Worm (Caenorhabditis elegans) whole organism, L1 larva: Measurements from ENCODE around the gene F52D1.2.
A peak's percentile ranks its signal among the peaks of the same experiment; 100 is the strongest.

Source experiments
- C04F5.9 ChIP-seq: sonication (generic microtip); optimal IDR thresholded peaks from 2 replicates; lab custom pipeline; 2016; ENCODE audit warnings: missing genetic modification characterization, missing compliant biosample characterization
- C16A3.4 ChIP-seq: fragments of 150-350 bp; optimal IDR thresholded peaks from 2 replicates; lab custom pipeline; 2014; ENCODE audit warnings: missing biosample characterization, missing genetic modification characterization
- C34B4.2 ChIP-seq: sonication (generic microtip); optimal IDR thresholded peaks from 2 replicates; lab custom pipeline; 2017; ENCODE audit warnings: mild to moderate bottlenecking, missing genetic modification characterization, missing compliant biosample characterization
- Y116A8C.19 ChIP-seq: sonication (generic microtip); optimal IDR thresholded peaks from 2 replicates; lab custom pipeline; 2016; ENCODE audit warnings: missing compliant biosample characterization, missing genetic modification characterization, borderline replicate concordance
- aha-1 ChIP-seq: fragments of 150-350 bp; optimal IDR thresholded peaks from 2 replicates; lab custom pipeline; 2014; ENCODE audit warnings: missing biosample characterization, missing genetic modification characterization
- aly-2 ChIP-seq: fragments of 150-350 bp; optimal IDR thresholded peaks from 2 replicates; lab custom pipeline; 2014; ENCODE audit warnings: missing biosample characterization, missing genetic modification characterization
- ceh-63 ChIP-seq: fragments of 200-800 bp; sonication (Bioruptor generic); optimal IDR thresholded peaks from 2 replicates; lab custom pipeline; 2018; ENCODE audit warnings: mild to moderate bottlenecking, missing genetic modification characterization, missing compliant biosample characterization
- ceh-8 ChIP-seq: fragments of 200-800 bp; sonication (Bioruptor generic); optimal IDR thresholded peaks from 2 replicates; lab custom pipeline; 2018; ENCODE audit warnings: mild to moderate bottlenecking, missing genetic modification characterization, moderate library complexity, missing compliant biosample characterization
- ceh-82 ChIP-seq, 3 experiments: fragments of 150-350 bp in 1 of 3; sonication (generic microtip) in 2 of 3; optimal IDR thresholded peaks; 2 replicates each; lab custom pipeline; 2014 to 2017; ENCODE audit warnings: missing biosample characterization in 3 of 3, missing genetic modification characterization in 3 of 3
- ceh-88 ChIP-seq: fragments of 200-800 bp; sonication (Bioruptor generic); IDR thresholded peaks from 2 replicates; pipeline ENCODE4 v1.3.6; 2022; ENCODE audit warnings: missing genetic modification characterization, missing compliant biosample characterization
- ceh-90 ChIP-seq: sonication (generic microtip); optimal IDR thresholded peaks from 2 replicates; lab custom pipeline; 2016; ENCODE audit warnings: missing genetic modification characterization, missing compliant biosample characterization
- ces-1 ChIP-seq: fragments of 150-350 bp; optimal IDR thresholded peaks from 2 replicates; lab custom pipeline; 2014; ENCODE audit warnings: missing biosample characterization, missing genetic modification reagents, missing genetic modification characterization
- dpl-1 ChIP-seq, 3 experiments: fragments of 150-350 bp in 2 of 3; sonication (generic microtip) in 1 of 3; optimal IDR thresholded peaks; 2 replicates each; lab custom pipeline; 2014 to 2017; ENCODE audit warnings: missing biosample characterization in 3 of 3, missing genetic modification characterization in 3 of 3, missing genetic modification reagents in 3 of 3
- dsc-1 ChIP-seq: sonication (generic microtip); optimal IDR thresholded peaks from 2 replicates; lab custom pipeline; 2016; ENCODE audit warnings: mild to moderate bottlenecking, missing genetic modification characterization, missing compliant biosample characterization
- efl-1 ChIP-seq, 4 experiments: fragments of 150-350 bp; optimal IDR thresholded peaks in 3 of 4; peaks in 1 of 4; 1 replicate in 1 of 4; 2 replicates in 3 of 4; lab custom pipeline; 2014; ENCODE audit warnings: missing biosample characterization in 2 of 4, missing genetic modification characterization in 2 of 4, missing genetic modification reagents in 2 of 4
- egl-13 ChIP-seq: sonication (generic microtip); optimal IDR thresholded peaks from 2 replicates; lab custom pipeline; 2016; ENCODE audit warnings: missing genotype, missing genetic modification reagents, missing genetic modification characterization, missing compliant biosample characterization
- egl-27 ChIP-seq, 2 experiments: fragments of 150-350 bp in 1 of 2; sonication (generic microtip); optimal IDR thresholded peaks; 3 replicates each; lab custom pipeline; 2017 to 2018; ENCODE audit warnings: missing biosample characterization in 2 of 2, missing genetic modification characterization in 2 of 2, missing genetic modification reagents in 2 of 2
- elt-2 ChIP-seq: sonication (generic microtip); optimal IDR thresholded peaks from 2 replicates; lab custom pipeline; 2016; ENCODE audit warnings: missing genetic modification characterization, mild to moderate bottlenecking, inconsistent platforms, missing compliant biosample characterization, missing genetic modification reagents
- fkh-10 ChIP-seq: sonication (generic microtip); optimal IDR thresholded peaks from 2 replicates; lab custom pipeline; 2017; ENCODE audit warnings: missing biosample characterization, missing genetic modification reagents, missing genetic modification characterization
- fkh-4 ChIP-seq: sonication (generic microtip); optimal IDR thresholded peaks from 2 replicates; lab custom pipeline; 2016; ENCODE audit warnings: missing compliant biosample characterization, missing genetic modification characterization, borderline replicate concordance
- fkh-8 ChIP-seq: sonication (generic microtip); optimal IDR thresholded peaks from 2 replicates; lab custom pipeline; 2016; ENCODE audit warnings: mild to moderate bottlenecking, missing genetic modification characterization, missing compliant biosample characterization
- hlh-17 ChIP-seq: fragments of 200-800 bp; sonication (Bioruptor generic); optimal IDR thresholded peaks from 2 replicates; lab custom pipeline; 2018; ENCODE audit warnings: missing genetic modification characterization, mild to moderate bottlenecking, missing compliant biosample characterization, moderate library complexity, borderline replicate concordance
- hlh-4 ChIP-seq: sonication (generic microtip); optimal IDR thresholded peaks from 2 replicates; lab custom pipeline; 2016; ENCODE audit warnings: mild to moderate bottlenecking, missing genetic modification characterization, missing compliant biosample characterization
- hpl-2 ChIP-seq: fragments of 150-350 bp; optimal IDR thresholded peaks from 2 replicates; lab custom pipeline; 2014; ENCODE audit warnings: missing biosample characterization, missing genetic modification reagents, missing genetic modification characterization
- irx-1 ChIP-seq: sonication (generic microtip); optimal IDR thresholded peaks from 2 replicates; lab custom pipeline; 2016; ENCODE audit warnings: missing genetic modification characterization, missing compliant biosample characterization
- isw-1 ChIP-seq: fragments of 200-800 bp; sonication (Bioruptor generic); IDR thresholded peaks from 2 replicates; pipeline ENCODE4 v1.3.6; 2022; ENCODE audit warnings: missing genetic modification characterization, missing compliant biosample characterization
- jun-1 ChIP-seq: fragments of 150-350 bp; optimal IDR thresholded peaks from 2 replicates; lab custom pipeline; 2014; ENCODE audit warnings: missing biosample characterization, missing genetic modification reagents, missing genetic modification characterization
- lin-13 ChIP-seq: fragments of 150-350 bp; optimal IDR thresholded peaks from 2 replicates; lab custom pipeline; 2014; ENCODE audit warnings: missing biosample characterization, missing genetic modification reagents, missing genetic modification characterization
- lin-14 ChIP-seq: fragments of 200-800 bp; sonication (Bioruptor generic); optimal IDR thresholded peaks from 2 replicates; lab custom pipeline; 2018; ENCODE audit warnings: mild to moderate bottlenecking, missing genetic modification characterization, moderate library complexity, missing compliant biosample characterization
- lin-39 ChIP-seq: fragments of 150-350 bp; optimal IDR thresholded peaks from 2 replicates; lab custom pipeline; 2014; ENCODE audit warnings: missing biosample characterization, missing genetic modification reagents, missing genetic modification characterization
- nhr-11 ChIP-seq: fragments of 150-350 bp; optimal IDR thresholded peaks from 2 replicates; lab custom pipeline; 2014; ENCODE audit warnings: missing biosample characterization, missing genetic modification characterization
- nhr-12 ChIP-seq: sonication (generic microtip); optimal IDR thresholded peaks from 2 replicates; lab custom pipeline; 2017; ENCODE audit warnings: missing biosample characterization, missing genetic modification characterization
- nhr-28 ChIP-seq: fragments of 150-350 bp; optimal IDR thresholded peaks from 2 replicates; lab custom pipeline; 2014; ENCODE audit warnings: missing biosample characterization, missing genetic modification characterization
- nhr-71 ChIP-seq: sonication (generic microtip); optimal IDR thresholded peaks from 2 replicates; lab custom pipeline; 2016; ENCODE audit warnings: mild to moderate bottlenecking, missing genetic modification characterization, moderate library complexity, missing compliant biosample characterization
- nhr-76 ChIP-seq: sonication (generic microtip); optimal IDR thresholded peaks from 2 replicates; lab custom pipeline; 2017; ENCODE audit warnings: missing biosample characterization, missing genetic modification characterization
- nhr-84 ChIP-seq: sonication (generic microtip); optimal IDR thresholded peaks from 2 replicates; lab custom pipeline; 2017; ENCODE audit warnings: missing biosample characterization, missing genetic modification characterization
- nhr-85 ChIP-seq: sonication (generic microtip); peaks from one replicate; lab custom pipeline; 2016; ENCODE audit warnings: missing genetic modification characterization, inconsistent platforms, missing compliant biosample characterization
- nhr-90 ChIP-seq: sonication (generic microtip); optimal IDR thresholded peaks from 2 replicates; lab custom pipeline; 2016; ENCODE audit warnings: mild to moderate bottlenecking, missing genetic modification characterization, missing compliant biosample characterization; ENCODE audit not compliant: poor library complexity
- pax-3 ChIP-seq: fragments of 200-800 bp; sonication (Bioruptor generic); optimal IDR thresholded peaks from 2 replicates; lab custom pipeline; 2018; ENCODE audit warnings: mild to moderate bottlenecking, missing genetic modification characterization, moderate library complexity, missing compliant biosample characterization
- pqm-1 ChIP-seq: sonication (generic microtip); optimal IDR thresholded peaks from 3 replicates; lab custom pipeline; 2017; ENCODE audit warnings: missing biosample characterization, missing genetic modification characterization
- rnt-1 ChIP-seq: sonication (generic microtip); optimal IDR thresholded peaks from 2 replicates; lab custom pipeline; 2016; ENCODE audit warnings: mild to moderate bottlenecking, missing genetic modification characterization, moderate library complexity, missing compliant biosample characterization
- skn-1 ChIP-seq: fragments of 150-350 bp; optimal IDR thresholded peaks from 2 replicates; lab custom pipeline; 2014; ENCODE audit warnings: missing biosample characterization, missing genetic modification characterization
- snpc-4 ChIP-seq: fragments of 150-350 bp; optimal IDR thresholded peaks from 2 replicates; lab custom pipeline; 2014; ENCODE audit warnings: missing biosample characterization, missing genetic modification characterization
- swsn-7 ChIP-seq: sonication (generic microtip); optimal IDR thresholded peaks from 2 replicates; lab custom pipeline; 2016; ENCODE audit warnings: missing genetic modification characterization, missing compliant biosample characterization
- tbx-2 ChIP-seq: sonication (generic microtip); optimal IDR thresholded peaks from 2 replicates; lab custom pipeline; 2016; ENCODE audit warnings: missing genetic modification characterization, missing compliant biosample characterization
- unc-130 ChIP-seq: fragments of 150-350 bp; optimal IDR thresholded peaks from 2 replicates; lab custom pipeline; 2017; ENCODE audit warnings: missing biosample characterization, missing genetic modification characterization, inconsistent platforms
- unc-62 ChIP-seq: fragments of 150-350 bp; optimal IDR thresholded peaks from 2 replicates; lab custom pipeline; 2014; ENCODE audit warnings: missing biosample characterization, missing genetic modification reagents, missing genetic modification characterization
- unc-98 ChIP-seq: fragments of 200-800 bp; sonication (Bioruptor generic); IDR thresholded peaks from 2 replicates; pipeline ENCODE4 v1.3.6; 2022; ENCODE audit warnings: missing genetic modification characterization, missing compliant biosample characterization
- xbp-1 ChIP-seq: sonication (generic microtip); optimal IDR thresholded peaks from 2 replicates; lab custom pipeline; 2016; ENCODE audit warnings: missing genetic modification characterization, missing compliant biosample characterization
- zip-4 ChIP-seq: fragments of 200-800 bp; sonication (Bioruptor generic); optimal IDR thresholded peaks from 2 replicates; lab custom pipeline; 2018; ENCODE audit warnings: mild to moderate bottlenecking, missing genetic modification characterization, moderate library complexity, missing compliant biosample characterization
- ztf-11 ChIP-seq, 2 experiments: sonication (generic microtip); optimal IDR thresholded peaks; 2 replicates each; lab custom pipeline; 2016 to 2017; ENCODE audit warnings: missing genetic modification characterization in 2 of 2, missing biosample characterization in 1 of 2, missing compliant biosample characterization in 1 of 2

F52D1.2 gene

DNA sequence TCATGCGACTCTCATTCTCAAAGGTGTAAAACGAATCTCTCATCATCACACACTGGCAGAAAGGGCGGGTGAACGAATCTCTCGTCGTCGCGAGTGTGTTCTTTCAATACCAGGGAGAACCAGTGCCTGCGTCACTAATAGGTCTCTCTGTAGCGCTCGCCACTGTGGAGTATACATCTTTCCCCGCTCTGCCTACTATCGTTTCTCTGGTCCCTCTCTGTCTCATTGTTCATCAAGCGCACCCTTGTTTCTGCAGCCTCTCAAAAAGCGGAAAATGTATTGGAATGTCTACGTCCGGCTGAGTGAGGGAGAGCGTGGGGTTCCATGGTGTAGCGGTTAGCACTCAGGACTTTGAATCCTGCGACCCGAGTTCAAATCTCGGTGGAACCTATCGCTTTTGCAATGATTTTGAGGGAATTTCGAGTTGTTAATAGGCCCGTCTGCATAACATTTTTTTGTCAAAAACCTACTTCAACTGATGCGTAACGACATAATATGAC lies 39.9 kb downstream of the F52D1.2 start (continued):
- TF ChIP-seq xbp-1 (tag; lab: Kevin White, UChicago): peak; percentile 76
- peak; percentile 33 for TF ChIP-seq lin-13 (GFP tag; lab: Kevin White, UChicago)
- no peak for TF ChIP-seq nhr-28 (tag; lab: Kevin White, UChicago)
- TF ChIP-seq pqm-1: peak; percentile 42
- peak; percentile 92 for TF ChIP-seq lin-14 (GFP tag; lab: Kevin White, UChicago)
- peak; percentile 77 for TF ChIP-seq aly-2 (tag; lab: Kevin White, UChicago)
- no peak for TF ChIP-seq ces-1 (GFP tag; lab: Kevin White, UChicago)
- TF ChIP-seq lin-39: peak; percentile 77
- TF ChIP-seq skn-1 (tag; lab: Kevin White, UChicago): peak; percentile 70
- TF ChIP-seq snpc-4 (tag; lab: Kevin White, UChicago): peak; percentile 60
- TF ChIP-seq fkh-10 (GFP tag; lab: Kevin White, UChicago): peak; percentile 96
- peak; percentile 18 to 74 for TF ChIP-seq egl-27 (tag; optimal IDR thresholded peaks at IDR 0.05; lab: Kevin White, UChicago)
- TF ChIP-seq nhr-76 (tag; lab: Kevin White, UChicago): peak; percentile 23
- TF ChIP-seq C04F5.9 (tag; lab: Kevin White, UChicago): peak; percentile 72
- TF ChIP-seq dsc-1 (tag; lab: Kevin White, UChicago): peak; percentile 96
- peak; percentile 89 for TF ChIP-seq nhr-85 (tag; lab: Kevin White, UChicago)
- TF ChIP-seq aha-1 (tag; lab: Kevin White, UChicago): no peak
- TF ChIP-seq ceh-88: peak; percentile 67
- TF ChIP-seq Y116A8C.19: no peak
- peak; percentile 79 for TF ChIP-seq rnt-1 (tag; lab: Kevin White, UChicago)
- peak; percentile 48 for TF ChIP-seq fkh-4
- peak; percentile 83 for TF ChIP-seq egl-13 (tag; lab: Kevin White, UChicago)
- peak; percentile 62 for TF ChIP-seq pax-3 (tag; lab: Kevin White, UChicago)
- peak; percentile 40 for TF ChIP-seq nhr-11
- peak; percentile 80 for TF ChIP-seq ceh-8
- TF ChIP-seq ceh-90 (tag; lab: Kevin White, UChicago): no peak
- peak; percentile 89 for TF ChIP-seq tbx-2 (tag; lab: Kevin White, UChicago)
- no peak for TF ChIP-seq nhr-84
- peak; percentile 89 for TF ChIP-seq swsn-7 (tag; lab: Kevin White, UChicago)
- TF ChIP-seq hlh-4: no peak
- TF ChIP-seq nhr-12: no peak
- TF ChIP-seq C16A3.4 (tag; lab: Kevin White, UChicago): peak; percentile 88
- peak in 1 of 2 experiments; percentile 66 for TF ChIP-seq ztf-11 (tag; optimal IDR thresholded peaks at IDR 0.05; lab: Kevin White, UChicago)
- no peak for TF ChIP-seq unc-62
- no peak for TF ChIP-seq hlh-17
- peak; percentile 71 for TF ChIP-seq zip-4 (GFP tag; lab: Kevin White, UChicago)
- peak; percentile 93 for TF ChIP-seq jun-1 (tag; lab: Kevin White, UChicago)
- TF ChIP-seq ceh-82 (tag; optimal IDR thresholded peaks at IDR 0.05; lab: Kevin White, UChicago): peak; percentile 77 to 92 (median 86)
- TF ChIP-seq hpl-2 (GFP tag; lab: Kevin White, UChicago): peak; percentile 84
- TF ChIP-seq irx-1 (tag; lab: Kevin White, UChicago): peak; percentile 87
- peak; percentile 64 to 68 for TF ChIP-seq efl-1 (optimal IDR thresholded peaks at IDR 0.05; lab: Kevin White, UChicago)
- peak in 1 of 2 experiments; percentile 94 for TF ChIP-seq efl-1 (GFP tag; optimal IDR thresholded peaks at IDR 0.05 in 1 of 2; lab: Kevin White, UChicago)
- TF ChIP-seq C34B4.2 (tag; lab: Kevin White, UChicago): no peak
- peak; percentile 53 for TF ChIP-seq isw-1
- TF ChIP-seq dpl-1 (GFP tag; optimal IDR thresholded peaks at IDR 0.05; lab: Kevin White, UChicago): peak in 2 of 3 experiments; percentile 53
- peak; percentile 92 for TF ChIP-seq nhr-90 (tag; lab: Kevin White, UChicago)
- peak; percentile 31 for TF ChIP-seq ceh-63 (GFP tag; lab: Kevin White, UChicago)
- no peak for TF ChIP-seq unc-130 (tag; lab: Kevin White, UChicago)
- TF ChIP-seq nhr-71 (tag; lab: Kevin White, UChicago): peak; percentile 93
- TF ChIP-seq fkh-8 (tag; lab: Kevin White, UChicago): peak; percentile 87
- peak; percentile 39; the same call in 1 of the 2 replicates for TF ChIP-seq unc-98
- peak; percentile 73 for TF ChIP-seq elt-2 (tag; lab: Kevin White, UChicago)
